Fruit fly (Drosophila melanogaster) whole organism, embryonic: ENCODE data around the gene ph-d.

Experiments
- Abd-B ChIP-seq: fragments of 200-800 bp; sonication (Bioruptor generic); optimal IDR thresholded peaks from 2 replicates; lab custom pipeline; 2018; ENCODE audit warnings: missing biosample characterization, mild to moderate bottlenecking, missing genetic modification characterization, moderate library complexity
- Blimp-1 ChIP-seq: fragments of 200-800 bp; sonication (Bioruptor generic); optimal IDR thresholded peaks from 3 replicates; lab custom pipeline; 2018; ENCODE audit warnings: missing biosample characterization, missing genetic modification characterization, mild to moderate bottlenecking, moderate library complexity, missing genetic modification reagents
- CG10147 ChIP-seq: fragments of 200-800 bp; sonication (Bioruptor generic); optimal IDR thresholded peaks from 2 replicates; lab custom pipeline; 2019; ENCODE audit warnings: missing biosample characterization, mild to moderate bottlenecking, missing genetic modification characterization, moderate library complexity
- CG10431 ChIP-seq: fragments of 200-800 bp; sonication (Bioruptor generic); optimal IDR thresholded peaks from 3 replicates; lab custom pipeline; 2018; ENCODE audit warnings: missing biosample characterization, mild to moderate bottlenecking, missing genetic modification characterization
- CG11696 ChIP-seq: fragments of 200-800 bp; sonication (Bioruptor generic); IDR thresholded peaks from 2 replicates; pipeline ENCODE4 v1.3.6; 2022; ENCODE audit warnings: missing biosample characterization, missing genetic modification characterization
- CG12104 ChIP-seq: fragments of 200-800 bp; sonication (Bioruptor generic); optimal IDR thresholded peaks from 3 replicates; lab custom pipeline; 2016; ENCODE audit warnings: missing biosample characterization, missing genetic modification characterization
- CG12391 ChIP-seq: fragments of 200-800 bp; sonication (Bioruptor generic); optimal IDR thresholded peaks from 3 replicates; lab custom pipeline; 2018; ENCODE audit warnings: missing biosample characterization, mild to moderate bottlenecking, missing genetic modification characterization, moderate library complexity
- CG13123 ChIP-seq: fragments of 200-800 bp; sonication (Bioruptor generic); optimal IDR thresholded peaks from 2 replicates; lab custom pipeline; 2016; ENCODE audit warnings: missing biosample characterization, missing genetic modification characterization
- CG15696 ChIP-seq: fragments of 200-800 bp; sonication (Bioruptor generic); optimal IDR thresholded peaks from 2 replicates; lab custom pipeline; 2019; ENCODE audit warnings: missing biosample characterization, mild to moderate bottlenecking, missing genetic modification characterization, moderate library complexity
- CG1602 ChIP-seq: fragments of 200-800 bp; sonication (Bioruptor generic); optimal IDR thresholded peaks from 3 replicates; lab custom pipeline; 2016; ENCODE audit warnings: missing biosample characterization, missing genetic modification characterization
- CG17361 ChIP-seq: fragments of 200-800 bp; sonication (Bioruptor generic); IDR thresholded peaks from 3 replicates; pipeline ENCODE4 v1.3.6; 2022; ENCODE audit warnings: missing biosample characterization, missing genetic modification characterization
- CG1792 ChIP-seq: fragments of 200-800 bp; sonication (Bioruptor generic); optimal IDR thresholded peaks from 2 replicates; lab custom pipeline; 2016; ENCODE audit warnings: missing biosample characterization, missing genetic modification characterization
- CG18599 ChIP-seq: fragments of 200-800 bp; sonication (Bioruptor generic); optimal IDR thresholded peaks from 3 replicates; lab custom pipeline; 2017; ENCODE audit warnings: missing biosample characterization, missing genetic modification characterization, mild to moderate bottlenecking, moderate library complexity, missing genetic modification reagents
- CG2116 ChIP-seq: fragments of 200-800 bp; sonication (Bioruptor generic); optimal IDR thresholded peaks from 3 replicates; lab custom pipeline; 2018; ENCODE audit warnings: missing biosample characterization, mild to moderate bottlenecking, missing genetic modification characterization
- CG2202 ChIP-seq: fragments of 200-800 bp; sonication (Bioruptor generic); optimal IDR thresholded peaks from 2 replicates; lab custom pipeline; 2018; ENCODE audit warnings: missing biosample characterization, mild to moderate bottlenecking, missing genetic modification characterization
- CG2889 ChIP-seq: fragments of 200-800 bp; sonication (Bioruptor generic); IDR thresholded peaks from 3 replicates; pipeline ENCODE4 v1.3.6; 2022; ENCODE audit warnings: missing biosample characterization, missing genetic modification characterization
- CG3163 ChIP-seq: fragments of 200-800 bp; sonication (Bioruptor generic); optimal IDR thresholded peaks from 3 replicates; lab custom pipeline; 2016; ENCODE audit warnings: missing biosample characterization, missing genetic modification characterization
- CG43689 ChIP-seq: fragments of 200-800 bp; sonication (Bioruptor generic); IDR thresholded peaks from 2 replicates; pipeline ENCODE4 v1.3.6; 2022; ENCODE audit warnings: missing biosample characterization, missing genetic modification characterization
- CG6654 ChIP-seq: fragments of 200-800 bp; sonication (Bioruptor generic); optimal IDR thresholded peaks from 2 replicates; lab custom pipeline; 2017; ENCODE audit warnings: missing biosample characterization, mild to moderate bottlenecking, missing genetic modification characterization
- CG6689 ChIP-seq: fragments of 200-800 bp; sonication (Bioruptor generic); IDR thresholded peaks from 2 replicates; pipeline ENCODE4 v1.3.6; 2022; ENCODE audit warnings: missing biosample characterization, missing genetic modification characterization
- CG7372 ChIP-seq: fragments of 200-800 bp; sonication (Bioruptor generic); IDR thresholded peaks from 2 replicates; pipeline ENCODE4 v1.3.6; 2022; ENCODE audit warnings: missing biosample characterization, missing genetic modification characterization
- CG7556 ChIP-seq: fragments of 200-800 bp; sonication (Bioruptor generic); optimal IDR thresholded peaks from 2 replicates; lab custom pipeline; 2017; ENCODE audit warnings: missing biosample characterization, mild to moderate bottlenecking, missing genetic modification characterization
- CG8478 ChIP-seq: fragments of >200 bp; optimal IDR thresholded peaks from 2 replicates; lab custom pipeline; 2018
- CG8944 ChIP-seq: fragments of 200-800 bp; sonication (Bioruptor generic); optimal IDR thresholded peaks from 3 replicates; lab custom pipeline; 2016; ENCODE audit warnings: missing biosample characterization, missing genetic modification characterization
- CG9215 ChIP-seq: fragments of 200-800 bp; sonication (Bioruptor generic); IDR thresholded peaks from 2 replicates; pipeline ENCODE4 v1.3.6; 2022; ENCODE audit warnings: missing biosample characterization, missing genetic modification characterization
- Ets97D ChIP-seq: fragments of 200-800 bp; sonication (Bioruptor generic); optimal IDR thresholded peaks from 3 replicates; lab custom pipeline; 2016; ENCODE audit warnings: missing biosample characterization, missing genetic modification characterization
- Fer2 ChIP-seq: fragments of 200-800 bp; sonication (Bioruptor generic); optimal IDR thresholded peaks from 2 replicates; lab custom pipeline; 2018; ENCODE audit warnings: missing biosample characterization, mild to moderate bottlenecking, missing genetic modification characterization, moderate library complexity
- Hr51 ChIP-seq, 2 experiments: fragments of 200-800 bp; sonication (Bioruptor generic); optimal IDR thresholded peaks; 2 replicates in 1 of 2; 3 replicates in 1 of 2; lab custom pipeline; 2016 to 2018; ENCODE audit warnings: missing biosample characterization in 2 of 2, missing genetic modification characterization in 2 of 2, mild to moderate bottlenecking in 1 of 2, moderate library complexity in 1 of 2
- Hr78 ChIP-seq, 2 experiments: fragments of 200-800 bp in 1 of 2; fragments of >200 bp in 1 of 2; sonication (Bioruptor generic) in 1 of 2; optimal IDR thresholded peaks; 2 replicates each; lab custom pipeline; 2017 to 2019; ENCODE audit warnings: missing biosample characterization in 2 of 2, missing genetic modification characterization in 2 of 2, mild to moderate bottlenecking in 1 of 2, moderate library complexity in 1 of 2
- Lpt ChIP-seq: fragments of >200 bp; optimal IDR thresholded peaks from 2 replicates; lab custom pipeline; 2018; ENCODE audit warnings: missing biosample characterization, missing genetic modification characterization
- Max ChIP-seq: fragments of 200-800 bp; sonication (Bioruptor generic); optimal IDR thresholded peaks from 2 replicates; lab custom pipeline; 2016; ENCODE audit warnings: missing biosample characterization, mild to moderate bottlenecking, missing genetic modification characterization
- Nf-YB ChIP-seq: fragments of 200-800 bp; sonication (Bioruptor generic); optimal IDR thresholded peaks from 3 replicates; lab custom pipeline; 2019; ENCODE audit warnings: missing biosample characterization, mild to moderate bottlenecking, missing genetic modification characterization, moderate library complexity
- Trl ChIP-seq, 3 experiments: fragments of >200 bp in 2 of 3; fragments of 200-800 bp in 1 of 3; sonication (Bioruptor generic) in 1 of 3; optimal IDR thresholded peaks; 2 replicates in 1 of 3; 3 replicates in 2 of 3; lab custom pipeline; 2016 to 2017; ENCODE audit warnings: missing biosample characterization in 1 of 3, missing genetic modification characterization in 1 of 3
- ab ChIP-seq: fragments of 200-800 bp; sonication (Bioruptor generic); optimal IDR thresholded peaks from 2 replicates; lab custom pipeline; 2016; ENCODE audit warnings: missing biosample characterization, missing genetic modification characterization
- abd-A ChIP-seq: fragments of 200-800 bp; sonication (Bioruptor generic); optimal IDR thresholded peaks from 3 replicates; lab custom pipeline; 2019; ENCODE audit warnings: missing biosample characterization, mild to moderate bottlenecking, missing genetic modification characterization, moderate library complexity
- ac ChIP-seq: fragments of 200-800 bp; sonication (Bioruptor generic); optimal IDR thresholded peaks from 3 replicates; lab custom pipeline; 2017; ENCODE audit warnings: missing biosample characterization, mild to moderate bottlenecking, missing genetic modification characterization
- al ChIP-seq: fragments of 200-800 bp; sonication (Bioruptor generic); IDR thresholded peaks from 2 replicates; pipeline ENCODE4 v1.3.6; 2022; ENCODE audit warnings: missing biosample characterization, missing genetic modification characterization
- ash1 ChIP-seq: fragments of 200-800 bp; sonication (Bioruptor generic); optimal IDR thresholded peaks from 2 replicates; lab custom pipeline; 2018; ENCODE audit warnings: missing biosample characterization, mild to moderate bottlenecking, missing genetic modification characterization
- bcd ChIP-seq: fragments of 200-800 bp; sonication (Bioruptor generic); optimal IDR thresholded peaks from 2 replicates; lab custom pipeline; 2017; ENCODE audit warnings: missing biosample characterization, mild to moderate bottlenecking, missing genetic modification characterization
- btn ChIP-seq: fragments of 200-800 bp; sonication (Bioruptor generic); optimal IDR thresholded peaks from 2 replicates; lab custom pipeline; 2016; ENCODE audit warnings: missing biosample characterization, missing genetic modification characterization
- cwo ChIP-seq: fragments of 200-800 bp; sonication (Bioruptor generic); optimal IDR thresholded peaks from 3 replicates; lab custom pipeline; 2017; ENCODE audit warnings: missing biosample characterization, missing genetic modification characterization, mild to moderate bottlenecking, moderate library complexity, missing genetic modification reagents
- disco-r ChIP-seq: fragments of 200-800 bp; sonication (Bioruptor generic); optimal IDR thresholded peaks from 2 replicates; lab custom pipeline; 2016; ENCODE audit warnings: missing biosample characterization, missing genetic modification characterization
- fu2 ChIP-seq: fragments of 200-800 bp; sonication (Bioruptor generic); optimal IDR thresholded peaks from 2 replicates; lab custom pipeline; 2016; ENCODE audit warnings: missing biosample characterization, missing genetic modification characterization
- jigr1 ChIP-seq: fragments of 200-800 bp; sonication (Bioruptor generic); IDR thresholded peaks from 3 replicates; pipeline ENCODE4 v1.3.6; 2022; ENCODE audit warnings: missing biosample characterization, missing genetic modification characterization
- onecut ChIP-seq: fragments of 200-800 bp; sonication (Bioruptor generic); IDR thresholded peaks from 2 replicates; pipeline ENCODE4 v1.3.6; 2022; ENCODE audit warnings: missing biosample characterization, missing genetic modification characterization
- org-1 ChIP-seq: fragments of 200-800 bp; sonication (Bioruptor generic); optimal IDR thresholded peaks from 2 replicates; lab custom pipeline; 2017; ENCODE audit warnings: missing biosample characterization, missing genetic modification characterization
- pho ChIP-seq: fragments of 200-800 bp; sonication (Bioruptor generic); optimal IDR thresholded peaks from 2 replicates; lab custom pipeline; 2016; ENCODE audit warnings: missing biosample characterization, missing genetic modification characterization
- pum ChIP-seq: fragments of 200-800 bp; sonication (Bioruptor generic); optimal IDR thresholded peaks from 2 replicates; lab custom pipeline; 2016; ENCODE audit warnings: missing biosample characterization, missing genetic modification characterization
- scrt ChIP-seq: fragments of 200-800 bp; sonication (Bioruptor generic); optimal IDR thresholded peaks from 2 replicates; lab custom pipeline; 2018; ENCODE audit warnings: missing biosample characterization, mild to moderate bottlenecking, missing genetic modification characterization, moderate library complexity
- sd ChIP-seq: fragments of 200-800 bp; sonication (Bioruptor generic); optimal IDR thresholded peaks from 3 replicates; lab custom pipeline; 2018; ENCODE audit warnings: missing biosample characterization, mild to moderate bottlenecking, missing genetic modification characterization, moderate library complexity
- zen ChIP-seq: fragments of 200-800 bp; sonication (Bioruptor generic); optimal IDR thresholded peaks from 3 replicates; lab custom pipeline; 2018; ENCODE audit warnings: missing biosample characterization, mild to moderate bottlenecking, missing genetic modification characterization, moderate library complexity
- zfh1 ChIP-seq: fragments of 200-800 bp; sonication (Bioruptor generic); IDR thresholded peaks from 3 replicates; pipeline ENCODE4 v1.3.6; 2022; ENCODE audit warnings: missing biosample characterization, missing genetic modification characterization

Gene ph-d

dm6 chrX:2138417-2138816 is 15.3 kb upstream of the ph-d start (continued):
- TF ChIP-seq CG2116 (GFP tag; lab: Kevin White, UChicago): no peak
- TF ChIP-seq CG8478: peak; percentile 27
- TF ChIP-seq CG12104 (GFP tag; lab: Kevin White, UChicago): no peak
- TF ChIP-seq CG2889: no peak
- peak; percentile 91 for TF ChIP-seq zen
- TF ChIP-seq Max (GFP tag; lab: Kevin White, UChicago): no peak
- no peak for TF ChIP-seq disco-r (GFP tag; lab: Kevin White, UChicago)
- TF ChIP-seq CG18599 (GFP tag; lab: Kevin White, UChicago): peak; percentile 13
- TF ChIP-seq CG8944 (GFP tag; lab: Kevin White, UChicago): no peak
- TF ChIP-seq ash1: peak; percentile 3
- no peak for TF ChIP-seq zfh1 (GFP tag; lab: Robert Waterston, UW)
- no peak for TF ChIP-seq CG10147 (GFP tag; lab: Kevin White, UChicago)
- TF ChIP-seq CG3163 (GFP tag; lab: Kevin White, UChicago): no peak
- TF ChIP-seq CG43689: no peak
- TF ChIP-seq CG2202 (tag; lab: Kevin White, UChicago): no peak
- TF ChIP-seq Hr78 (GFP tag; optimal IDR thresholded peaks at IDR 0.05; lab: Kevin White, UChicago): no peak
- TF ChIP-seq Nf-YB (GFP tag; lab: Kevin White, UChicago): peak; percentile 79
- peak; percentile 60 for TF ChIP-seq Abd-B (GFP tag; lab: Kevin White, UChicago)
- peak; percentile 95 for TF ChIP-seq abd-A (tag; lab: Kevin White, UChicago)
- no peak for TF ChIP-seq jigr1
- no peak for TF ChIP-seq ab (GFP tag; lab: Kevin White, UChicago)
- no peak for TF ChIP-seq ac (GFP tag; lab: Kevin White, UChicago)
- no peak for TF ChIP-seq btn
- TF ChIP-seq Hr51 (GFP tag; optimal IDR thresholded peaks at IDR 0.05; lab: Kevin White, UChicago): peak in 1 of 2 experiments; percentile 22
- no peak for TF ChIP-seq pho (GFP tag; lab: Kevin White, UChicago)
- TF ChIP-seq CG11696: no peak
- no peak for TF ChIP-seq CG7556 (GFP tag; lab: Kevin White, UChicago)
- TF ChIP-seq bcd: no peak
- peak; percentile 67 for TF ChIP-seq sd
- TF ChIP-seq CG13123 (GFP tag; lab: Kevin White, UChicago): no peak
- no peak for TF ChIP-seq Fer2 (tag; lab: Kevin White, UChicago)
- no peak for TF ChIP-seq CG6654 (GFP tag; lab: Kevin White, UChicago)
- TF ChIP-seq org-1 (GFP tag; lab: Kevin White, UChicago): no peak
- peak in 1 of 2 experiments; percentile 76 for TF ChIP-seq Trl (optimal IDR thresholded peaks at IDR 0.05; lab: Kevin White, UChicago)
- TF ChIP-seq Trl (GFP tag; optimal IDR thresholded peaks at IDR 0.05; lab: Kevin White, UChicago): no peak
- TF ChIP-seq cwo (GFP tag; lab: Kevin White, UChicago): no peak
- no peak for TF ChIP-seq CG6689 (GFP tag; lab: Robert Waterston, UW)
- no peak for TF ChIP-seq Lpt
- TF ChIP-seq CG1602: no peak
- TF ChIP-seq CG1792: no peak
- no peak for TF ChIP-seq CG17361 (GFP tag; lab: Robert Waterston, UW)
- no peak for TF ChIP-seq Blimp-1 (GFP tag; lab: Kevin White, UChicago)
- no peak for TF ChIP-seq onecut (GFP tag; lab: Robert Waterston, UW)
- no peak for TF ChIP-seq fu2 (GFP tag; lab: Kevin White, UChicago)
- TF ChIP-seq CG12391 (tag; lab: Kevin White, UChicago): no peak
- no peak for TF ChIP-seq Ets97D (GFP tag; lab: Kevin White, UChicago)
- TF ChIP-seq CG15696: no peak
- TF ChIP-seq CG9215 (GFP tag; lab: Robert Waterston, UW): no peak
- peak; percentile 75 for TF ChIP-seq scrt (GFP tag; lab: Kevin White, UChicago)
- TF ChIP-seq pum: no peak
- TF ChIP-seq al (GFP tag; lab: Robert Waterston, UW): no peak
- no peak for TF ChIP-seq CG10431 (GFP tag; lab: Kevin White, UChicago)
- TF ChIP-seq CG7372: no peak
